Worm (Caenorhabditis elegans): ENCODE results near the gene H05C05.4.

DNA sequence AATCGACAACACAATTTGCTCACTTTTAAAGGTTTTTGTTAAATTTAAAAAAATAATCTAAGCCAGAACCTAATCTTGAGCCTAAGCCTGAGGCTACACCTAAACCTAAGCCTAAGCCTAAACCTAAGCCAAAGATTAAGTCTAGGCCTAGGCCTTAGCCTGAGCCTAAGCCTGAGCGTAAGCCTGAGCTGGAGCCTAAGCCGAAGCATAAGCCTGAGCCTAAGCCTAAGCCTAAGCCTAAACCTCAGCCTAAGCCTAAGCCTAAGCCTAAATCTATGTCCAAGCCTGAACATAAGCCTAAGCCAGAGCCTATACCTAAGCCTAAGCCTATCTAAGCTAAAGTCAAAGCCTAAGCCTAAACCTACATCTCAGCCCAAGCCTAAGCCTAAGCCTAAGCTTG, 8.2 kb downstream of the H05C05.4 start:
- no peak for TF ChIP-seq mep-1 (tag; optimal IDR thresholded peaks at IDR 0.05)
- no peak for TF ChIP-seq ztf-11 (tag; optimal IDR thresholded peaks at IDR 0.05)
- no peak for TF ChIP-seq unc-62 (GFP tag; optimal IDR thresholded peaks at IDR 0.05)
- no peak for TF ChIP-seq sptf-1 (tag; optimal IDR thresholded peaks at IDR 0.05)
- TF ChIP-seq unc-39 (tag; optimal IDR thresholded peaks at IDR 0.05) = no peak
